Worm (Caenorhabditis elegans): Measurements from ENCODE around the gene T20D4.7.
"Not testable (repeated sequence)": the region's sequence is repeated elsewhere in the genome, so short reads cannot be mapped to it uniquely, and the experiment has no call there.

T20D4.7 gene

ce11 chrV:3367773-3368172 lies 40.9 kb upstream of the T20D4.7 start, which contains the start of gene C04E12.2:
Gene C04E12.2 (plus strand): TSS chrV:3368073.
- TF ChIP-seq nhr-90 (tag; optimal IDR thresholded peaks at IDR 0.05); F57A8.1 (GFP tag; optimal IDR thresholded peaks at IDR 0.05); ekl-4 (GFP tag; IDR thresholded peaks at IDR 0.05): not testable (repeated sequence)

- TF ChIP-seq unc-130 (GFP tag; optimal IDR thresholded peaks at IDR 0.05), result no peak
- no peak for TF ChIP-seq egl-44 (GFP tag; IDR thresholded peaks at IDR 0.05)
- TF ChIP-seq snpc-3.4 (tag; optimal IDR thresholded peaks at IDR 0.05), result no peak
- TF ChIP-seq nhr-90 (tag; optimal IDR thresholded peaks at IDR 0.05), result no peak
- TF ChIP-seq hsf-1 (GFP tag; IDR thresholded peaks at IDR 0.05), result no peak
- no peak for TF ChIP-seq ztf-25 (GFP tag; IDR thresholded peaks at IDR 0.05)
- TF ChIP-seq fkh-3 (tag; optimal IDR thresholded peaks at IDR 0.05), result no peak
- no peak for TF ChIP-seq hlh-12 (tag; optimal IDR thresholded peaks at IDR 0.05)
- no peak for TF ChIP-seq aptf-3 (GFP tag; IDR thresholded peaks at IDR 0.05)
- TF ChIP-seq nhr-27 (tag; optimal IDR thresholded peaks at IDR 0.05), result no peak
- TF ChIP-seq ztf-6 (GFP tag; IDR thresholded peaks at IDR 0.05), result no peak
- no peak for TF ChIP-seq nhr-120 (GFP tag; IDR thresholded peaks at IDR 0.05)
Observed at ce11 chrV:3372673-3373072, 36.0 kb upstream of the T20D4.7 start, which contains the start of gene srx-121. Gene srx-121 (minus strand): TSS chrV:3372773.

DNA sequence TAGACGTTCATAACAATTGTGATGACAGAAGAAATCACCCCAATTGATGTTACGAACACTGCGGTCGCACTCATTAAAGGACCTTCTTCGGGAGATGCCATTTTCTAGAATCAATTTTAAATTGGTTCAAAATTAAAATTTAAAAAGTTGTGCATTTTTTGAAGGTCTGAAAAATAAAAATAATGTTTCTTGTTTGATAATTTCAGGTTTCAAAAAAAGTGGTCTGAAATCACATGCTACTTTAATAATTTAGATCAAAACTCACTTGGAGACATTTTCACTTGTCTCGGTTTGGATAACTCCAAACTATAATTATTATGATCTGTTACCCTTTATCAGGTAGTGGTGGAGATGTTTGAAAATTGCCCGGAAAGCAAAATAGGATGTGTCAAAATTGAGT lies 31.7 kb upstream of the T20D4.7 start, which contains the start of gene srbc-2:
TSS of gene srbc-2 (minus strand) at position 101 of the 400 bp plus-strand sequence.
- TF ChIP-seq madf-10 (tag; optimal IDR thresholded peaks at IDR 0.05) (no peak), B0035.1 (tag; optimal IDR thresholded peaks at IDR 0.05) (no peak), B0019.2 (GFP tag; conservative IDR thresholded peaks at IDR 0.05) (no peak), rcor-1 (GFP tag; IDR thresholded peaks at IDR 0.05) (no peak), let-607 (tag; optimal IDR thresholded peaks at IDR 0.05) (no peak), attf-5 (GFP tag; optimal IDR thresholded peaks at IDR 0.05) (no peak), ztf-25 (GFP tag; IDR thresholded peaks at IDR 0.05) (no peak), nfya-1 (tag; optimal IDR thresholded peaks at IDR 0.05; ENCODE audit: borderline replicate concordance, insufficient read depth) (no peak), C06A6.2 (GFP tag; conservative IDR thresholded peaks at IDR 0.05) (no peak), B0261.1 (tag; optimal IDR thresholded peaks at IDR 0.05) (no peak), Y79H2A.3 (GFP tag; conservative IDR thresholded peaks at IDR 0.05) (no peak), F57A8.1 (GFP tag; optimal IDR thresholded peaks at IDR 0.05) (no peak), madf-6 (GFP tag; IDR thresholded peaks at IDR 0.05) (no peak), akir-1 (GFP tag; optimal IDR thresholded peaks at IDR 0.05) (no peak), snpc-3.4 (tag; optimal IDR thresholded peaks at IDR 0.05) (no peak)

- TF ChIP-seq madf-10 (tag; optimal IDR thresholded peaks at IDR 0.05) (no peak), ceh-100 (GFP tag; IDR thresholded peaks at IDR 0.05) (no peak), dox-1 (GFP tag; IDR thresholded peaks at IDR 0.05) (peak; percentile 60), attf-5 (GFP tag; optimal IDR thresholded peaks at IDR 0.05) (peak; percentile 37), pha-4 (tag; optimal IDR thresholded peaks at IDR 0.05) (no peak), unc-62 (GFP tag; optimal IDR thresholded peaks at IDR 0.05) (no peak), Y95B8A.8 (GFP tag; IDR thresholded peaks at IDR 0.05) (no peak), Y53F4B.3 (GFP tag; IDR thresholded peaks at IDR 0.05) (no peak), nfyb-1 (GFP tag; IDR thresholded peaks at IDR 0.05) (no peak), mes-4 (tag; optimal IDR thresholded peaks at IDR 0.05) (no peak), sea-2 (GFP tag; IDR thresholded peaks at IDR 0.05) (no peak), F57A8.1 (GFP tag; optimal IDR thresholded peaks at IDR 0.05) (no peak), zfh-2 (GFP tag; conservative IDR thresholded peaks at IDR 0.05) (peak; percentile 42; the same call in 1 of the 2 replicates), dpff-1 (tag; optimal IDR thresholded peaks at IDR 0.05) (no peak), T26A5.8 (tag; optimal IDR thresholded peaks at IDR 0.05) (no peak), nhr-179 (tag; optimal IDR thresholded peaks at IDR 0.05) (no peak), F49E8.2 (tag; optimal IDR thresholded peaks at IDR 0.05; ENCODE audit: insufficient read depth) (no peak), ztf-26 (tag; optimal IDR thresholded peaks at IDR 0.05) (no peak), snpc-3.4 (tag; optimal IDR thresholded peaks at IDR 0.05) (no peak), mxl-1 (tag; optimal IDR thresholded peaks at IDR 0.05) (no peak), Y56A3A.18 (GFP tag; IDR thresholded peaks at IDR 0.05) (0 out of 2 replicates have a peak, but pooled peaks have one; percentile 12), cebp-1 (GFP tag; IDR thresholded peaks at IDR 0.05) (no peak), cebp-1 (tag; optimal IDR thresholded peaks at IDR 0.05) (no peak)
Observed at ce11 chrV:3388299-3388698, 20.4 kb upstream of the T20D4.7 start.
